Worm (Caenorhabditis elegans) whole organism, late embryonic: ENCODE results near the gene pacs-1.

Experiments
- Y22D7AL.16 ChIP-seq: sonication (generic microtip); optimal IDR thresholded peaks from 2 replicates; lab custom pipeline; 2016; ENCODE audit warnings: missing genetic modification characterization, missing compliant biosample characterization
- ama-1 ChIP-seq: fragments of 150-350 bp; optimal IDR thresholded peaks from 2 replicates; lab custom pipeline; 2014
- elt-2 ChIP-seq: sonication (generic microtip); optimal IDR thresholded peaks from 2 replicates; lab custom pipeline; 2016; ENCODE audit warnings: missing genetic modification reagents, missing genetic modification characterization, missing compliant biosample characterization
- fkh-10 ChIP-seq: fragments of 150-350 bp; optimal IDR thresholded peaks from 2 replicates; lab custom pipeline; 2014; ENCODE audit warnings: missing biosample characterization, missing genetic modification reagents, missing genetic modification characterization
- hlh-30 ChIP-seq: sonication (generic microtip); optimal IDR thresholded peaks from 2 replicates; lab custom pipeline; 2017; ENCODE audit warnings: antibody characterized with exemption, missing genetic modification characterization, missing compliant biosample characterization; ENCODE audit not compliant: insufficient read depth
- lin-11 ChIP-seq: fragments of 200-800 bp; sonication (Bioruptor generic); optimal IDR thresholded peaks from 2 replicates; lab custom pipeline; 2018; ENCODE audit warnings: mild to moderate bottlenecking, missing genetic modification characterization, missing compliant biosample characterization
- nfya-1 ChIP-seq: sonication (generic microtip); optimal IDR thresholded peaks from 2 replicates; lab custom pipeline; 2017; ENCODE audit warnings: missing genetic modification characterization, mild to moderate bottlenecking, missing compliant biosample characterization, antibody characterized with exemption, moderate library complexity
- nhr-232 ChIP-seq: sonication (generic microtip); optimal IDR thresholded peaks from 2 replicates; lab custom pipeline; 2016; ENCODE audit warnings: missing genetic modification characterization, missing compliant biosample characterization
- pha-4 ChIP-seq: fragments of 150-350 bp; optimal IDR thresholded peaks from 2 replicates; lab custom pipeline; 2018; ENCODE audit warnings: missing biosample characterization, missing genetic modification reagents, missing genetic modification characterization
- unc-86 ChIP-seq: sonication (generic microtip); optimal IDR thresholded peaks from 2 replicates; lab custom pipeline; 2016; ENCODE audit warnings: missing genetic modification characterization, missing compliant biosample characterization

- no peak for TF ChIP-seq ama-1 (lab: Kevin White, UChicago)
- TF ChIP-seq pha-4, result no peak
- TF ChIP-seq unc-86, result no peak
- TF ChIP-seq hlh-30, result no peak
- no peak for TF ChIP-seq elt-2 (tag; lab: Kevin White, UChicago)
- no peak for TF ChIP-seq Y22D7AL.16
- no peak for TF ChIP-seq lin-11 (tag; lab: Kevin White, UChicago)
- TF ChIP-seq fkh-10 (GFP tag; lab: Kevin White, UChicago), result no peak
- no peak for TF ChIP-seq nhr-232
- no peak for TF ChIP-seq nfya-1 (tag; lab: Kevin White, UChicago)
These were observed 53.2 kb downstream of the pacs-1 start for ce11 chrV:9163897-9164296.
